Worm (Caenorhabditis elegans) whole organism, L4 larva: ENCODE data around the gene mmab-1.

Experiments
- F37D6.2 ChIP-seq: sonication (generic microtip); optimal IDR thresholded peaks from 2 replicates; lab custom pipeline; 2016; ENCODE audit warnings: mild to moderate bottlenecking, missing genetic modification characterization, missing compliant biosample characterization
- Y48G9A.11 ChIP-seq: fragments of 200-800 bp; sonication (Bioruptor generic); IDR thresholded peaks from 2 replicates; pipeline ENCODE4 v1.3.6; 2022; ENCODE audit warnings: missing genetic modification reagents, missing genetic modification characterization, missing compliant biosample characterization
- ZK546.5 ChIP-seq, 2 experiments: sonication (generic microtip); optimal IDR thresholded peaks; 2 replicates each; lab custom pipeline; 2017; ENCODE audit warnings: missing biosample characterization in 2 of 2, missing genetic modification characterization in 2 of 2
- aha-1 ChIP-seq: fragments of 150-350 bp; peaks from one replicate; lab custom pipeline; 2014; ENCODE audit warnings: missing biosample characterization, missing genetic modification characterization
- ama-1 ChIP-seq: fragments of 150-350 bp; optimal IDR thresholded peaks from 2 replicates; lab custom pipeline; 2014; ENCODE audit warnings: inconsistent platforms, mixed read lengths
- ceh-44 ChIP-seq: fragments of 200-800 bp; sonication (Bioruptor generic); IDR thresholded peaks from 2 replicates; pipeline ENCODE4 v1.3.6; 2022; ENCODE audit warnings: missing genetic modification reagents, missing genetic modification characterization, missing compliant biosample characterization
- cey-2 ChIP-seq: sonication (generic microtip); optimal IDR thresholded peaks from 3 replicates; lab custom pipeline; 2017; ENCODE audit warnings: missing genetic modification characterization, mild to moderate bottlenecking, missing compliant biosample characterization, antibody characterized with exemption, borderline replicate concordance; ENCODE audit not compliant: insufficient read depth
- ctbp-1 ChIP-seq: fragments of 200-800 bp; sonication (Bioruptor generic); IDR thresholded peaks from 2 replicates; pipeline ENCODE4 v1.3.6; 2022; ENCODE audit warnings: missing genetic modification reagents, missing genetic modification characterization, missing compliant biosample characterization
- daf-16 ChIP-seq, 3 experiments: sonication (generic microtip); optimal IDR thresholded peaks; 2 replicates each; lab custom pipeline; 2016 to 2017; ENCODE audit warnings: missing genetic modification characterization in 3 of 3, missing genetic modification reagents in 3 of 3, mild to moderate bottlenecking in 2 of 3, missing compliant biosample characterization in 2 of 3, missing biosample characterization in 1 of 3, moderate library complexity in 1 of 3
- daf-8 ChIP-seq: fragments of 200-800 bp; sonication (Bioruptor generic); IDR thresholded peaks from 2 replicates; pipeline ENCODE4 v1.3.6; 2022; ENCODE audit warnings: missing genetic modification characterization, missing compliant biosample characterization
- dmd-8 ChIP-seq: fragments of 200-800 bp; sonication (Bioruptor generic); IDR thresholded peaks from 2 replicates; pipeline ENCODE4 v1.3.6; 2022; ENCODE audit warnings: missing genetic modification characterization, missing compliant biosample characterization
- dmd-9 ChIP-seq: fragments of 200-800 bp; sonication (Bioruptor generic); IDR thresholded peaks from 2 replicates; pipeline ENCODE4 v1.3.6; 2022; ENCODE audit warnings: missing genetic modification reagents, missing genetic modification characterization, missing compliant biosample characterization
- dve-1 ChIP-seq: sonication (generic microtip); optimal IDR thresholded peaks from 2 replicates; lab custom pipeline; 2017; ENCODE audit warnings: antibody characterized with exemption, mild to moderate bottlenecking, missing genetic modification characterization, missing compliant biosample characterization; ENCODE audit not compliant: insufficient read depth
- egl-43 ChIP-seq: fragments of 200-800 bp; sonication (Bioruptor generic); IDR thresholded peaks from 2 replicates; pipeline ENCODE4 v1.3.6; 2022; ENCODE audit warnings: missing genetic modification reagents, missing genetic modification characterization, missing compliant biosample characterization
- fkh-10 ChIP-seq: fragments of 150-350 bp; optimal IDR thresholded peaks from 2 replicates; lab custom pipeline; 2014; ENCODE audit warnings: missing biosample characterization, missing genetic modification reagents, missing genetic modification characterization
- gei-8 ChIP-seq: fragments of 200-800 bp; sonication (Bioruptor generic); optimal IDR thresholded peaks from 2 replicates; lab custom pipeline; 2018; ENCODE audit warnings: mild to moderate bottlenecking, missing genetic modification characterization, missing compliant biosample characterization
- hif-1 ChIP-seq, 2 experiments: sonication (generic microtip); optimal IDR thresholded peaks; 2 replicates each; lab custom pipeline; 2016 to 2017; ENCODE audit warnings: missing compliant biosample characterization in 2 of 2, missing genetic modification characterization in 2 of 2, missing genetic modification reagents in 2 of 2, missing genotype in 2 of 2, mild to moderate bottlenecking in 1 of 2
- hlh-11 ChIP-seq: fragments of 200-800 bp; sonication (Bioruptor generic); optimal IDR thresholded peaks from 2 replicates; lab custom pipeline; 2018; ENCODE audit warnings: mild to moderate bottlenecking, missing genetic modification characterization, missing compliant biosample characterization
- hlh-30 ChIP-seq: sonication (generic microtip); optimal IDR thresholded peaks from 2 replicates; lab custom pipeline; 2017; ENCODE audit warnings: antibody characterized with exemption, mild to moderate bottlenecking, missing genetic modification characterization, missing compliant biosample characterization; ENCODE audit not compliant: insufficient read depth
- hmg-1.1 ChIP-seq: fragments of 200-800 bp; sonication (Bioruptor generic); IDR thresholded peaks from 2 replicates; pipeline ENCODE4 v1.3.6; 2022; ENCODE audit warnings: missing genetic modification reagents, missing genetic modification characterization, missing compliant biosample characterization
- jun-1 ChIP-seq: fragments of 150-350 bp; optimal IDR thresholded peaks from 2 replicates; lab custom pipeline; 2014; ENCODE audit warnings: missing biosample characterization, missing genetic modification reagents, missing genetic modification characterization
- lin-29 ChIP-seq: fragments of 200-800 bp; sonication (Bioruptor generic); IDR thresholded peaks from 2 replicates; pipeline ENCODE4 v1.3.6; 2022; ENCODE audit warnings: missing genetic modification reagents, missing genetic modification characterization, missing compliant biosample characterization
- lin-38 ChIP-seq: fragments of 200-800 bp; sonication (Bioruptor generic); IDR thresholded peaks from 2 replicates; pipeline ENCODE4 v1.3.6; 2022; ENCODE audit warnings: missing genetic modification reagents, missing genetic modification characterization, missing compliant biosample characterization
- lsy-2 ChIP-seq, 2 experiments: fragments of 150-350 bp in 1 of 2; sonication (generic microtip) in 1 of 2; optimal IDR thresholded peaks; 2 replicates each; lab custom pipeline; 2014 to 2017; ENCODE audit warnings: missing biosample characterization in 2 of 2, missing genetic modification characterization in 2 of 2
- madf-9 ChIP-seq: fragments of 200-800 bp; sonication (Bioruptor generic); conservative IDR thresholded peaks from 2 replicates; pipeline ENCODE4 v1.3.6; 2022; ENCODE audit warnings: missing genetic modification reagents, missing genetic modification characterization, missing compliant biosample characterization
- mdl-1 ChIP-seq, 2 experiments: fragments of 150-350 bp in 1 of 2; sonication (generic microtip) in 1 of 2; optimal IDR thresholded peaks; 2 replicates each; lab custom pipeline; 2014 to 2017; ENCODE audit warnings: missing biosample characterization in 2 of 2, missing genetic modification characterization in 2 of 2
- mep-1 ChIP-seq: fragments of 150-350 bp; sonication (generic microtip); optimal IDR thresholded peaks from 3 replicates; lab custom pipeline; 2014; ENCODE audit warnings: missing biosample characterization, missing genetic modification characterization
- mes-2 ChIP-seq: sonication (generic microtip); optimal IDR thresholded peaks from 2 replicates; lab custom pipeline; 2016; ENCODE audit warnings: missing genotype, mild to moderate bottlenecking, missing genetic modification characterization, missing compliant biosample characterization; ENCODE audit not compliant: poor library complexity, severe bottlenecking
- nhr-102 ChIP-seq: sonication (generic microtip); optimal IDR thresholded peaks from 2 replicates; lab custom pipeline; 2016; ENCODE audit warnings: mild to moderate bottlenecking, missing genetic modification characterization, moderate library complexity, missing compliant biosample characterization
- nhr-111 ChIP-seq: fragments of 200-800 bp; sonication (Bioruptor generic); optimal IDR thresholded peaks from 2 replicates; lab custom pipeline; 2018; ENCODE audit warnings: mild to moderate bottlenecking, missing genetic modification characterization, missing compliant biosample characterization
- nhr-42 ChIP-seq: fragments of 200-800 bp; sonication (Bioruptor generic); IDR thresholded peaks from 2 replicates; pipeline ENCODE4 v1.3.6; 2022; ENCODE audit warnings: missing genetic modification characterization, missing compliant biosample characterization
- nhr-48 ChIP-seq: sonication (generic microtip); optimal IDR thresholded peaks from 2 replicates; lab custom pipeline; 2016; ENCODE audit warnings: mild to moderate bottlenecking, missing genetic modification characterization, missing compliant biosample characterization
- nhr-76 ChIP-seq: fragments of 150-350 bp; optimal IDR thresholded peaks from 2 replicates; lab custom pipeline; 2014; ENCODE audit warnings: missing biosample characterization, missing genetic modification characterization
- pha-4 ChIP-seq, 2 experiments: fragments of 150-350 bp in 1 of 2; fragments of 200-800 bp in 1 of 2; sonication (Bioruptor generic) in 1 of 2; IDR thresholded peaks in 1 of 2; optimal IDR thresholded peaks in 1 of 2; 2 replicates each; pipeline versions ENCODE4 v1.3.6 to Lab custom; 2014 to 2022; ENCODE audit warnings: missing genetic modification characterization in 2 of 2, missing genetic modification reagents in 2 of 2, missing biosample characterization in 1 of 2, missing compliant biosample characterization in 1 of 2
- pqm-1 ChIP-seq: sonication (generic microtip); optimal IDR thresholded peaks from 2 replicates; lab custom pipeline; 2017; ENCODE audit warnings: missing biosample characterization, missing genetic modification characterization
- rbr-2 ChIP-seq: sonication (generic microtip); optimal IDR thresholded peaks from 2 replicates; lab custom pipeline; 2016; ENCODE audit warnings: missing genotype, missing genetic modification characterization, missing compliant biosample characterization
- set-16 ChIP-seq: fragments of 200-800 bp; sonication (Bioruptor generic); IDR thresholded peaks from 2 replicates; pipeline ENCODE4 v1.3.6; 2022; ENCODE audit warnings: missing genetic modification reagents, missing genetic modification characterization, missing compliant biosample characterization
- tag-97 ChIP-seq: fragments of 200-800 bp; sonication (Bioruptor generic); IDR thresholded peaks from 2 replicates; pipeline ENCODE4 v1.3.6; 2022; ENCODE audit warnings: missing genetic modification characterization, missing compliant biosample characterization
- tra-1 ChIP-seq: fragments of 200-800 bp; sonication (Bioruptor generic); IDR thresholded peaks from 2 replicates; pipeline ENCODE4 v1.3.6; 2022; ENCODE audit warnings: missing genetic modification reagents, missing genetic modification characterization, missing compliant biosample characterization
- unc-62 ChIP-seq, 3 experiments: fragments of 150-350 bp in 1 of 3; sonication (generic microtip); optimal IDR thresholded peaks in 2 of 3; peaks in 1 of 3; 1 replicate in 1 of 3; 2 replicates in 2 of 3; lab custom pipeline; 2014 to 2017; ENCODE audit warnings: missing biosample characterization in 3 of 3, missing genetic modification characterization in 3 of 3, missing genetic modification reagents in 3 of 3, missing genotype in 1 of 3

Gene mmab-1

ce11 chrIII:4951210-4951609, 29.3 kb upstream of the mmab-1 start:
- TF ChIP-seq hif-1 (tag; optimal IDR thresholded peaks at IDR 0.05; lab: Kevin White, UChicago) (no peak), madf-9 (GFP tag; lab: Robert Waterston, UW) (no peak), aha-1 (tag; lab: Kevin White, UChicago) (peak; percentile 66), set-16 (peak; percentile 92), egl-43 (GFP tag; lab: Robert Waterston, UW) (0 out of 2 replicates have a peak, but pooled peaks have one; percentile 23), ceh-44 (GFP tag; lab: Robert Waterston, UW) (no peak), nhr-76 (no peak), daf-16 (GFP tag; optimal IDR thresholded peaks at IDR 0.05; lab: Kevin White, UChicago) (peak in 1 of 2 experiments; percentile 67), daf-16 (tag; optimal IDR thresholded peaks at IDR 0.05; lab: Kevin White, UChicago) (peak; percentile 12), hlh-11 (tag; lab: Kevin White, UChicago) (peak; percentile 26), pha-4 (GFP tag; IDR thresholded peaks at IDR 0.05; lab: Robert Waterston, UW) (no peak), pha-4 (tag; optimal IDR thresholded peaks at IDR 0.05; lab: Kevin White, UChicago) (no peak)

ce11 chrIII:4950345-4950744, 28.4 kb upstream of the mmab-1 start:
- TF ChIP-seq mes-2 (tag; lab: Kevin White, UChicago) (peak; percentile 25), set-16 (peak; percentile 67), hmg-1.1 (GFP tag; lab: Robert Waterston, UW) (peak; percentile 68), madf-9 (GFP tag; lab: Robert Waterston, UW) (peak; percentile 64), cey-2 (tag; lab: Kevin White, UChicago) (no peak), lin-29 (no peak), unc-62 (GFP tag; optimal IDR thresholded peaks at IDR 0.05 in 1 of 2; lab: Kevin White, UChicago) (peak in 1 of 2 experiments; percentile 83), unc-62 (tag; optimal IDR thresholded peaks at IDR 0.05; lab: Kevin White, UChicago) (no peak), nhr-111 (GFP tag; lab: Kevin White, UChicago) (no peak), nhr-42 (GFP tag; lab: Robert Waterston, UW) (no peak), tag-97 (GFP tag; lab: Robert Waterston, UW) (no peak), mep-1 (tag; lab: Kevin White, UChicago) (peak; percentile 55), dve-1 (peak; percentile 13), daf-8 (GFP tag; lab: Robert Waterston, UW) (no peak), ZK546.5 (tag; optimal IDR thresholded peaks at IDR 0.05; lab: Kevin White, UChicago) (no peak), hlh-11 (tag; lab: Kevin White, UChicago) (peak; percentile 58), egl-43 (GFP tag; lab: Robert Waterston, UW) (peak; percentile 56; the same call in 1 of the 2 replicates), ctbp-1 (GFP tag; lab: Robert Waterston, UW) (0 out of 2 replicates have a peak, but pooled peaks have one; percentile 25), Y48G9A.11 (GFP tag; lab: Robert Waterston, UW) (no peak), F37D6.2 (tag; lab: Kevin White, UChicago) (peak; percentile 7), mdl-1 (tag; optimal IDR thresholded peaks at IDR 0.05; lab: Kevin White, UChicago) (peak; percentile 59 to 86), nhr-102 (tag; lab: Kevin White, UChicago) (no peak), nhr-48 (no peak), dmd-9 (GFP tag; lab: Robert Waterston, UW) (no peak), dmd-8 (GFP tag; lab: Robert Waterston, UW) (no peak), tra-1 (GFP tag; lab: Robert Waterston, UW) (peak; percentile 54; the same call in 1 of the 2 replicates), rbr-2 (peak; percentile 63), jun-1 (tag; lab: Kevin White, UChicago) (no peak), lsy-2 (tag; optimal IDR thresholded peaks at IDR 0.05; lab: Kevin White, UChicago) (peak in 1 of 2 experiments; percentile 43), fkh-10 (peak; percentile 23), gei-8 (no peak), pqm-1 (tag; lab: Kevin White, UChicago) (no peak), daf-16 (GFP tag; optimal IDR thresholded peaks at IDR 0.05; lab: Kevin White, UChicago) (no peak), daf-16 (tag; optimal IDR thresholded peaks at IDR 0.05; lab: Kevin White, UChicago) (no peak), aha-1 (tag; lab: Kevin White, UChicago) (no peak), hif-1 (tag; optimal IDR thresholded peaks at IDR 0.05; lab: Kevin White, UChicago) (peak in 1 of 2 experiments; percentile 62), ama-1 (lab: Kevin White, UChicago) (no peak), hlh-30 (peak; percentile 97), lin-38 (GFP tag; lab: Robert Waterston, UW) (0 out of 2 replicates have a peak, but pooled peaks have one; percentile 26)
